Worm (Caenorhabditis elegans) whole organism, young adult: Measurements from ENCODE around the gene clec-37.

Source experiments
- F33H1.4 ChIP-seq: fragments of 200-800 bp; sonication (Bioruptor generic); IDR thresholded peaks from 2 replicates; pipeline ENCODE4 v1.3.6; 2022; ENCODE audit warnings: missing genetic modification reagents, missing genetic modification characterization, missing compliant biosample characterization
- F55B11.4 ChIP-seq: sonication (generic microtip); optimal IDR thresholded peaks from 2 replicates; lab custom pipeline; 2016; ENCODE audit warnings: missing compliant biosample characterization, missing genetic modification characterization, borderline replicate concordance; ENCODE audit not compliant: insufficient read depth
- ZK185.1 ChIP-seq: sonication (generic microtip); optimal IDR thresholded peaks from 2 replicates; lab custom pipeline; 2016; ENCODE audit warnings: mild to moderate bottlenecking, missing genetic modification characterization, missing compliant biosample characterization; ENCODE audit not compliant: poor library complexity, severe bottlenecking
- ama-1 ChIP-seq, 3 experiments: fragments of 150-350 bp in 1 of 3; sonication (generic microtip) in 2 of 3; optimal IDR thresholded peaks; 2 replicates each; lab custom pipeline; 2014 to 2018; ENCODE audit warnings: missing biosample characterization in 2 of 3, missing genetic modification characterization in 2 of 3, missing genetic modification reagents in 2 of 3
- atf-7 ChIP-seq: sonication (generic microtip); optimal IDR thresholded peaks from 2 replicates; lab custom pipeline; 2017; ENCODE audit warnings: mild to moderate bottlenecking, missing genetic modification characterization, missing compliant biosample characterization
- dpl-1 ChIP-seq: fragments of 150-350 bp; optimal IDR thresholded peaks from 2 replicates; lab custom pipeline; 2014; ENCODE audit warnings: missing biosample characterization, missing genetic modification reagents, missing genetic modification characterization
- efl-1 ChIP-seq: fragments of 150-350 bp; optimal IDR thresholded peaks from 2 replicates; lab custom pipeline; 2014; ENCODE audit warnings: missing biosample characterization, missing genetic modification reagents, missing genetic modification characterization
- lin-26 ChIP-seq: fragments of 200-800 bp; sonication (Bioruptor generic); IDR thresholded peaks from 2 replicates; pipeline ENCODE4 v1.3.6; 2022; ENCODE audit warnings: missing genetic modification reagents, missing genetic modification characterization, missing compliant biosample characterization
- sptf-2 ChIP-seq: fragments of 200-800 bp; sonication (Bioruptor generic); optimal IDR thresholded peaks from 2 replicates; lab custom pipeline; 2018; ENCODE audit warnings: mild to moderate bottlenecking, missing genetic modification characterization, missing compliant biosample characterization
- unc-62 ChIP-seq: fragments of 150-350 bp; optimal IDR thresholded peaks from 2 replicates; lab custom pipeline; 2014; ENCODE audit warnings: missing biosample characterization, missing genetic modification reagents, missing genetic modification characterization
- zim-3 ChIP-seq: sonication (generic microtip); optimal IDR thresholded peaks from 2 replicates; lab custom pipeline; 2017; ENCODE audit warnings: mild to moderate bottlenecking, missing genetic modification characterization, moderate library complexity, missing compliant biosample characterization
- ztf-25 ChIP-seq: fragments of 200-800 bp; sonication (Bioruptor generic); IDR thresholded peaks from 2 replicates; pipeline ENCODE4 v1.3.6; 2022; ENCODE audit warnings: missing genetic modification reagents, missing genetic modification characterization, missing compliant biosample characterization

DNA sequence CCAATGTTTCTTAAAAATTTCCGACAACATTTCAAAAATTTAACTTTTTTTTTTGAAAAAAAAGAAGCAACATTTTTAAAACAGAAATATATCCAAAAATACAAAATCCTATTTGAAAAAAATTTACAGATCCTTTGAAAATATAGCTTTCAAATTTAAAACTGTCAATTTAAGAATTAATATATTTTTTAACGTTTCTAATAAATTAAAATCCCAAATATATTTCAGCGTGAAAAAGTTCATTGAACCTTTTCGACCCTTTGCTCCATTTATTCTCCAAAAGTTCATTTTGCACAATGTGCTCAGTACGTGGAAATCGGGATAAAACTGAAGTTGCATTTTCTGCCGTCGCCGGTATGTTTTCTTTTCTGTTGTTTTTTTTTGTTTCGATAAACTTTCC, 19.0 kb downstream of the clec-37 start, which contains the start of gene phy-3:
- no peak for TF ChIP-seq ztf-25 (GFP tag; lab: Robert Waterston, UW)
- no peak for TF ChIP-seq zim-3
- TF ChIP-seq sptf-2 (GFP tag; lab: Kevin White, UChicago) = no peak
- no peak for TF ChIP-seq ama-1 (optimal IDR thresholded peaks at IDR 0.05; lab: Kevin White, UChicago)
- no peak for TF ChIP-seq ama-1 (GFP tag; optimal IDR thresholded peaks at IDR 0.05; lab: Kevin White, UChicago)
- no peak for TF ChIP-seq unc-62
- no peak for TF ChIP-seq lin-26 (GFP tag; lab: Robert Waterston, UW)
- no peak for TF ChIP-seq atf-7 (tag; lab: Kevin White, UChicago)
- no peak for TF ChIP-seq F33H1.4 (GFP tag; lab: Robert Waterston, UW)
- TF ChIP-seq ZK185.1 = no peak
- no peak for TF ChIP-seq dpl-1 (GFP tag; lab: Kevin White, UChicago)
- no peak for TF ChIP-seq F55B11.4 (tag; lab: Kevin White, UChicago)
- TF ChIP-seq efl-1 (GFP tag; lab: Kevin White, UChicago) = no peak
